Fruit fly (Drosophila melanogaster) whole organism, embryonic: ENCODE data around the gene CG1764.

ENCODE experiments used
- CG10209 ChIP-seq: fragments of 200-800 bp; sonication (Bioruptor generic); optimal IDR thresholded peaks from 3 replicates; lab custom pipeline; 2017; ENCODE audit warnings: missing biosample characterization, mild to moderate bottlenecking, missing genetic modification characterization, missing genetic modification reagents
- CG10274 ChIP-seq: fragments of 200-800 bp; sonication (Bioruptor generic); optimal IDR thresholded peaks from 3 replicates; lab custom pipeline; 2017; ENCODE audit warnings: missing biosample characterization, mild to moderate bottlenecking, missing genetic modification characterization
- CG10959 ChIP-seq: fragments of 200-800 bp; sonication (Bioruptor generic); IDR thresholded peaks from 2 replicates; pipeline ENCODE4 v1.3.6; 2022; ENCODE audit warnings: missing biosample characterization, missing genetic modification characterization
- CG11696 ChIP-seq: fragments of 200-800 bp; sonication (Bioruptor generic); IDR thresholded peaks from 2 replicates; pipeline ENCODE4 v1.3.6; 2022; ENCODE audit warnings: missing biosample characterization, missing genetic modification characterization
- CG12744 ChIP-seq: fragments of 200-800 bp; sonication (Bioruptor generic); optimal IDR thresholded peaks from 2 replicates; lab custom pipeline; 2016; ENCODE audit warnings: missing biosample characterization, missing genetic modification characterization
- CG14014 ChIP-seq: fragments of 200-800 bp; sonication (Bioruptor generic); IDR thresholded peaks from 2 replicates; pipeline ENCODE4 v1.3.6; 2022; ENCODE audit warnings: missing biosample characterization, missing genetic modification characterization
- CG16815 ChIP-seq: fragments of 200-800 bp; sonication (Bioruptor generic); optimal IDR thresholded peaks from 3 replicates; lab custom pipeline; 2017; ENCODE audit warnings: missing biosample characterization, mild to moderate bottlenecking, missing genetic modification characterization
- CG17186 ChIP-seq: fragments of 200-800 bp; sonication (Bioruptor generic); optimal IDR thresholded peaks from 3 replicates; lab custom pipeline; 2017; ENCODE audit warnings: missing biosample characterization, missing genetic modification reagents, missing genetic modification characterization
- CG2120 ChIP-seq: fragments of 200-800 bp; sonication (Bioruptor generic); optimal IDR thresholded peaks from 3 replicates; lab custom pipeline; 2016; ENCODE audit warnings: missing biosample characterization, missing genetic modification characterization
- CG2712 ChIP-seq: fragments of 200-800 bp; optimal IDR thresholded peaks from 3 replicates; lab custom pipeline; 2019; ENCODE audit warnings: missing biosample characterization, mild to moderate bottlenecking, missing genetic modification characterization, moderate library complexity
- CG3163 ChIP-seq: fragments of 200-800 bp; sonication (Bioruptor generic); optimal IDR thresholded peaks from 3 replicates; lab custom pipeline; 2016; ENCODE audit warnings: missing biosample characterization, missing genetic modification characterization
- CG3281 ChIP-seq: fragments of 200-800 bp; sonication (Bioruptor generic); optimal IDR thresholded peaks from 3 replicates; lab custom pipeline; 2017; ENCODE audit warnings: missing biosample characterization, mild to moderate bottlenecking, missing genetic modification characterization
- CG5953 ChIP-seq: fragments of 200-800 bp; sonication (Bioruptor generic); IDR thresholded peaks from 2 replicates; pipeline ENCODE4 v1.3.6; 2022; ENCODE audit warnings: missing biosample characterization, missing genetic modification characterization
- CG6854 ChIP-seq: fragments of 200-800 bp; sonication (Bioruptor generic); optimal IDR thresholded peaks from 3 replicates; lab custom pipeline; 2017; ENCODE audit warnings: missing biosample characterization, mild to moderate bottlenecking, missing genetic modification characterization
- CG7963 ChIP-seq: fragments of 200-800 bp; sonication (Bioruptor generic); IDR thresholded peaks from 3 replicates; pipeline ENCODE4 v1.3.6; 2022; ENCODE audit warnings: missing biosample characterization, missing genetic modification characterization; ENCODE audit not compliant: partially characterized antibody
- CG8388 ChIP-seq: fragments of 200-800 bp; sonication (Bioruptor generic); optimal IDR thresholded peaks from 2 replicates; lab custom pipeline; 2019; ENCODE audit warnings: missing biosample characterization, mild to moderate bottlenecking, missing genetic modification characterization, moderate library complexity
- CG8944 ChIP-seq: fragments of 200-800 bp; sonication (Bioruptor generic); optimal IDR thresholded peaks from 3 replicates; lab custom pipeline; 2016; ENCODE audit warnings: missing biosample characterization, missing genetic modification characterization
- CG9609 ChIP-seq: fragments of 200-800 bp; sonication (Bioruptor generic); optimal IDR thresholded peaks from 3 replicates; lab custom pipeline; 2016; ENCODE audit warnings: missing biosample characterization, missing genetic modification characterization
- D19A ChIP-seq: fragments of 200-800 bp; optimal IDR thresholded peaks from 3 replicates; lab custom pipeline; 2019; ENCODE audit warnings: missing biosample characterization, mild to moderate bottlenecking, missing genetic modification characterization, moderate library complexity
- Elba2 ChIP-seq: fragments of 200-800 bp; sonication (Bioruptor generic); optimal IDR thresholded peaks from 3 replicates; lab custom pipeline; 2016; ENCODE audit warnings: missing biosample characterization, missing genetic modification characterization
- HLHmδ ChIP-seq: fragments of 200-800 bp; sonication (Bioruptor generic); optimal IDR thresholded peaks from 2 replicates; lab custom pipeline; 2018; ENCODE audit warnings: missing biosample characterization, mild to moderate bottlenecking, missing genetic modification characterization, moderate library complexity
- Kr ChIP-seq: fragments of 200-800 bp; sonication (Bioruptor generic); optimal IDR thresholded peaks from 2 replicates; lab custom pipeline; 2017; ENCODE audit warnings: missing biosample characterization, mild to moderate bottlenecking, missing genetic modification characterization
- Lpt ChIP-seq: fragments of >200 bp; optimal IDR thresholded peaks from 2 replicates; lab custom pipeline; 2018; ENCODE audit warnings: missing biosample characterization, missing genetic modification characterization
- Max ChIP-seq: fragments of 200-800 bp; sonication (Bioruptor generic); optimal IDR thresholded peaks from 2 replicates; lab custom pipeline; 2016; ENCODE audit warnings: missing biosample characterization, mild to moderate bottlenecking, missing genetic modification characterization
- Ptx1 ChIP-seq: fragments of 200-800 bp; sonication (Bioruptor generic); IDR thresholded peaks from 2 replicates; pipeline ENCODE4 v1.3.6; 2022; ENCODE audit warnings: missing biosample characterization, missing genetic modification characterization
- Sin3A ChIP-seq: fragments of >200 bp; optimal IDR thresholded peaks from 2 replicates; lab custom pipeline; 2018
- ac ChIP-seq: fragments of 200-800 bp; sonication (Bioruptor generic); optimal IDR thresholded peaks from 3 replicates; lab custom pipeline; 2017; ENCODE audit warnings: missing biosample characterization, mild to moderate bottlenecking, missing genetic modification characterization
- ase ChIP-seq: fragments of 200-800 bp; sonication (Bioruptor generic); IDR thresholded peaks from 3 replicates; pipeline ENCODE4 v1.3.6; 2022; ENCODE audit warnings: missing biosample characterization, missing genetic modification characterization
- bigmax ChIP-seq: fragments of 200-800 bp; sonication (Bioruptor generic); optimal IDR thresholded peaks from 2 replicates; lab custom pipeline; 2018; ENCODE audit warnings: missing biosample characterization, mild to moderate bottlenecking, missing genetic modification characterization
- chif ChIP-seq, 2 experiments: fragments of 200-800 bp; sonication (Bioruptor generic); optimal IDR thresholded peaks; 3 replicates each; lab custom pipeline; 2016; ENCODE audit warnings: missing biosample characterization in 2 of 2, missing genetic modification characterization in 2 of 2
- ci ChIP-seq: fragments of 200-800 bp; sonication (Bioruptor generic); IDR thresholded peaks from 3 replicates; pipeline ENCODE4 v1.3.6; 2022; ENCODE audit warnings: missing biosample characterization, missing genetic modification characterization
- croc ChIP-seq: fragments of 200-800 bp; sonication (Bioruptor generic); conservative IDR thresholded peaks from 3 replicates; pipeline ENCODE4 v1.3.6; 2022; ENCODE audit warnings: missing biosample characterization, missing genetic modification characterization
- crol ChIP-seq: fragments of 200-800 bp; sonication (Bioruptor generic); IDR thresholded peaks from 2 replicates; pipeline ENCODE4 v1.3.6; 2022; ENCODE audit warnings: missing biosample characterization, missing genetic modification characterization
- eve ChIP-seq, 2 experiments: fragments of >200 bp; optimal IDR thresholded peaks; 2 replicates each; lab custom pipeline; 2017; ENCODE audit warnings: missing biosample characterization in 2 of 2, missing genetic modification characterization in 2 of 2
- fd3F ChIP-seq: fragments of 200-800 bp; sonication (Bioruptor generic); optimal IDR thresholded peaks from 2 replicates; lab custom pipeline; 2018; ENCODE audit warnings: missing biosample characterization, mild to moderate bottlenecking, missing genetic modification characterization, moderate library complexity
- ftz-f1 ChIP-seq: fragments of 200-800 bp; sonication (Bioruptor generic); optimal IDR thresholded peaks from 2 replicates; lab custom pipeline; 2016; ENCODE audit warnings: missing biosample characterization, missing genetic modification characterization
- inv ChIP-seq: fragments of 200-800 bp; sonication (Bioruptor generic); IDR thresholded peaks from 2 replicates; pipeline ENCODE4 v1.3.6; 2022; ENCODE audit warnings: missing biosample characterization, missing genetic modification characterization; ENCODE audit not compliant: partially characterized antibody
- lilli ChIP-seq: fragments of 200-800 bp; sonication (Bioruptor generic); optimal IDR thresholded peaks from 3 replicates; lab custom pipeline; 2016; ENCODE audit warnings: missing biosample characterization, missing genetic modification characterization
- mam ChIP-seq: fragments of 200-800 bp; sonication (Bioruptor generic); optimal IDR thresholded peaks from 3 replicates; lab custom pipeline; 2016; ENCODE audit warnings: missing biosample characterization, missing genetic modification characterization
- nerfin-2 ChIP-seq: fragments of 200-800 bp; sonication (Bioruptor generic); IDR thresholded peaks from 2 replicates; pipeline ENCODE4 v1.3.6; 2022; ENCODE audit warnings: missing biosample characterization, missing genetic modification characterization; ENCODE audit not compliant: partially characterized antibody
- peb ChIP-seq: fragments of 200-800 bp; sonication (Bioruptor generic); IDR thresholded peaks from 2 replicates; pipeline ENCODE4 v1.3.6; 2022; ENCODE audit warnings: missing biosample characterization, missing genetic modification characterization
- prd ChIP-seq, 3 experiments: fragments of >200 bp in 2 of 3; fragments of 200-800 bp in 1 of 3; sonication (Bioruptor generic) in 1 of 3; optimal IDR thresholded peaks in 2 of 3; IDR thresholded peaks in 1 of 3; 2 replicates in 2 of 3; 3 replicates in 1 of 3; pipeline versions ENCODE4 v1.3.6 to Lab custom; 2017 to 2022; ENCODE audit warnings: missing biosample characterization in 1 of 3, missing genetic modification characterization in 1 of 3
- pros ChIP-seq: fragments of 200-800 bp; sonication (Bioruptor generic); optimal IDR thresholded peaks from 3 replicates; lab custom pipeline; 2019; ENCODE audit warnings: missing biosample characterization, mild to moderate bottlenecking, missing genetic modification characterization, moderate library complexity
- seq ChIP-seq: fragments of 200-800 bp; sonication (Bioruptor generic); IDR thresholded peaks from 2 replicates; pipeline ENCODE4 v1.3.6; 2022; ENCODE audit warnings: missing biosample characterization, missing genetic modification characterization
- sisA ChIP-seq: fragments of 200-800 bp; sonication (Bioruptor generic); IDR thresholded peaks from 2 replicates; pipeline ENCODE4 v1.3.6; 2022; ENCODE audit warnings: missing biosample characterization, missing genetic modification characterization
- slbo ChIP-seq: fragments of 200-800 bp; sonication (Bioruptor generic); IDR thresholded peaks from 2 replicates; pipeline ENCODE4 v1.3.6; 2022; ENCODE audit warnings: missing biosample characterization, missing genetic modification characterization
- so ChIP-seq: fragments of 200-800 bp; sonication (Bioruptor generic); IDR thresholded peaks from 3 replicates; pipeline ENCODE4 v1.3.6; 2022; ENCODE audit warnings: missing biosample characterization, missing genetic modification characterization
- tll ChIP-seq, 2 experiments: fragments of 200-800 bp in 1 of 2; fragments of >200 bp in 1 of 2; sonication (Bioruptor generic) in 1 of 2; optimal IDR thresholded peaks; 2 replicates each; lab custom pipeline; 2017 to 2019; ENCODE audit warnings: missing biosample characterization in 2 of 2, missing genetic modification characterization in 2 of 2, mild to moderate bottlenecking in 1 of 2, moderate library complexity in 1 of 2
- trh ChIP-seq: fragments of 200-800 bp; sonication (Bioruptor generic); optimal IDR thresholded peaks from 2 replicates; lab custom pipeline; 2016; ENCODE audit warnings: missing biosample characterization, missing genetic modification characterization
- unc-4 ChIP-seq: fragments of 200-800 bp; sonication (Bioruptor generic); IDR thresholded peaks from 2 replicates; pipeline ENCODE4 v1.3.6; 2022; ENCODE audit warnings: missing biosample characterization, missing genetic modification characterization; ENCODE audit not compliant: partially characterized antibody

Gene CG1764

dm6 chrX:13337454-13337853, 35.2 kb upstream of the CG1764 start, which contains the start of gene RpS15Aa (continued):
- peak; percentile 77 for TF ChIP-seq CG9609 (GFP tag; lab: Kevin White, UChicago)
- TF ChIP-seq prd (optimal IDR thresholded peaks at IDR 0.05; lab: Kevin White, UChicago), result no peak
- TF ChIP-seq prd (GFP tag; IDR thresholded peaks at IDR 0.05; lab: Robert Waterston, UW), result peak; percentile 67
- no peak for TF ChIP-seq Elba2
- TF ChIP-seq trh (GFP tag; lab: Kevin White, UChicago), result peak; percentile 62
- TF ChIP-seq pros, result no peak
- TF ChIP-seq CG10959 (GFP tag; lab: Robert Waterston, UW), result peak; percentile 48; the same call in 1 of the 2 replicates
- peak; percentile 96 for TF ChIP-seq HLHmδ (GFP tag; lab: Kevin White, UChicago)
- peak; percentile 64 for TF ChIP-seq seq (GFP tag; lab: Robert Waterston, UW)
- peak; percentile 41 for TF ChIP-seq CG8388 (GFP tag; lab: Kevin White, UChicago)
- peak; percentile 68 for TF ChIP-seq Ptx1 (GFP tag; lab: Robert Waterston, UW)
- peak; percentile 38 for TF ChIP-seq bigmax (GFP tag; lab: Kevin White, UChicago)
- TF ChIP-seq CG8944 (GFP tag; lab: Kevin White, UChicago), result peak; percentile 58
- peak; percentile 50 for TF ChIP-seq CG16815 (GFP tag; lab: Kevin White, UChicago)
- TF ChIP-seq CG5953 (GFP tag; lab: Robert Waterston, UW), result peak; percentile 55
- peak; percentile 53 for TF ChIP-seq ac
- TF ChIP-seq Sin3A, result peak; percentile 21
- TF ChIP-seq crol (GFP tag; lab: Robert Waterston, UW), result peak; percentile 39; the same call in 1 of the 2 replicates
- TF ChIP-seq unc-4 (GFP tag; lab: Robert Waterston, UW), result peak; percentile 40
- peak; percentile 41; the same call in 2 of the 3 replicates for TF ChIP-seq croc (GFP tag; lab: Robert Waterston, UW)
- TF ChIP-seq CG3163, result peak; percentile 61
- peak; percentile 82 for TF ChIP-seq CG14014
- TF ChIP-seq Kr (GFP tag; lab: Kevin White, UChicago), result peak; percentile 68
- no peak for TF ChIP-seq CG11696 (GFP tag; lab: Robert Waterston, UW)
- peak; percentile 67 for TF ChIP-seq CG10274 (GFP tag; lab: Kevin White, UChicago)
- peak; percentile 84 for TF ChIP-seq ase
- TF ChIP-seq CG3281 (GFP tag; lab: Kevin White, UChicago), result peak; percentile 81
- peak; percentile 50 to 77 for TF ChIP-seq chif (GFP tag; optimal IDR thresholded peaks at IDR 0.05; lab: Kevin White, UChicago)
- no peak for TF ChIP-seq tll (GFP tag; optimal IDR thresholded peaks at IDR 0.05; lab: Kevin White, UChicago)
- no peak for TF ChIP-seq Max
- peak; percentile 16 for TF ChIP-seq D19A (tag; lab: Kevin White, UChicago)
- TF ChIP-seq CG7963 (GFP tag; lab: Robert Waterston, UW), result peak; percentile 46; the same call in 1 of the 3 replicates
- no peak for TF ChIP-seq peb (GFP tag; lab: Robert Waterston, UW)
- peak; percentile 32; the same call in 1 of the 2 replicates for TF ChIP-seq nerfin-2 (GFP tag; lab: Robert Waterston, UW)
- TF ChIP-seq CG2120 (GFP tag; lab: Kevin White, UChicago), result peak; percentile 34
- 0 out of 3 replicates have a peak, but pooled peaks have one; percentile 48 for TF ChIP-seq so
- peak; percentile 73 for TF ChIP-seq mam (GFP tag; lab: Kevin White, UChicago)
- TF ChIP-seq CG6854 (GFP tag; lab: Kevin White, UChicago), result peak; percentile 76
- TF ChIP-seq CG17186 (GFP tag; lab: Kevin White, UChicago), result peak; percentile 47
- peak; percentile 83 for TF ChIP-seq slbo
- TF ChIP-seq ftz-f1 (GFP tag; lab: Kevin White, UChicago), result no peak
- peak; percentile 48; the same call in 1 of the 2 replicates for TF ChIP-seq inv (GFP tag; lab: Robert Waterston, UW)
- peak; percentile 18 for TF ChIP-seq fd3F (GFP tag; lab: Kevin White, UChicago)
- no peak for TF ChIP-seq eve (GFP tag; optimal IDR thresholded peaks at IDR 0.05; lab: Kevin White, UChicago)
- TF ChIP-seq Lpt, result no peak
- TF ChIP-seq lilli, result peak; percentile 35
- peak; percentile 59 for TF ChIP-seq sisA (GFP tag; lab: Robert Waterston, UW)
- peak; percentile 75 for TF ChIP-seq CG10209 (GFP tag; lab: Kevin White, UChicago)
- peak; percentile 40 for TF ChIP-seq CG12744 (GFP tag; lab: Kevin White, UChicago)
- peak; percentile 96 for TF ChIP-seq ci (GFP tag; lab: Robert Waterston, UW)
- TF ChIP-seq CG2712 (tag; lab: Kevin White, UChicago), result peak; percentile 68
